Worm (Caenorhabditis elegans) whole organism, L4/young adult: ENCODE data around the gene miga-1.

Experiments
- W03F9.2 ChIP-seq: fragments of 150-350 bp; optimal IDR thresholded peaks from 2 replicates; lab custom pipeline; 2014; ENCODE audit warnings: missing biosample characterization, missing genetic modification characterization
- dao-5 ChIP-seq: sonication (generic microtip); optimal IDR thresholded peaks from 2 replicates; lab custom pipeline; 2016; ENCODE audit warnings: missing genotype, missing genetic modification characterization, moderate library complexity, missing compliant biosample characterization
- him-1 ChIP-seq: sonication (generic microtip); optimal IDR thresholded peaks from 2 replicates; lab custom pipeline; 2016; ENCODE audit warnings: missing genotype, missing genetic modification reagents, missing genetic modification characterization, missing compliant biosample characterization

- TF ChIP-seq W03F9.2 (tag; lab: Kevin White, UChicago) (no peak), him-1 (tag; lab: Kevin White, UChicago) (no peak), dao-5 (tag; lab: Kevin White, UChicago) (no peak)
Observed at ce11 chrV:12418292-12418691, 17.6 kb upstream of the miga-1 start, which contains the start of gene C54D10.3.
